Worm (Caenorhabditis elegans) whole organism, late embryonic: ENCODE measurements around the gene K09E9.1.

ENCODE experiments used
- F13H6.1 ChIP-seq: sonication (generic microtip); optimal IDR thresholded peaks from 2 replicates; lab custom pipeline; 2016; ENCODE audit warnings: missing genetic modification characterization, missing compliant biosample characterization
- T23F11.4 ChIP-seq: fragments of 200-800 bp; sonication (Bioruptor generic); optimal IDR thresholded peaks from 2 replicates; lab custom pipeline; 2018; ENCODE audit warnings: mild to moderate bottlenecking, missing genetic modification characterization, missing compliant biosample characterization
- ahr-1 ChIP-seq: sonication (generic microtip); optimal IDR thresholded peaks from 2 replicates; lab custom pipeline; 2016; ENCODE audit warnings: missing genetic modification characterization, missing compliant biosample characterization
- ama-1 ChIP-seq: fragments of 150-350 bp; optimal IDR thresholded peaks from 2 replicates; lab custom pipeline; 2014
- ceh-14 ChIP-seq: sonication (generic microtip); optimal IDR thresholded peaks from 2 replicates; lab custom pipeline; 2016; ENCODE audit warnings: missing genotype, missing genetic modification characterization, missing compliant biosample characterization
- ceh-19 ChIP-seq: fragments of 200-800 bp; sonication (Bioruptor generic); optimal IDR thresholded peaks from 2 replicates; lab custom pipeline; 2018; ENCODE audit warnings: mild to moderate bottlenecking, missing genetic modification characterization, missing compliant biosample characterization
- ceh-24 ChIP-seq: sonication (generic microtip); optimal IDR thresholded peaks from 2 replicates; lab custom pipeline; 2016; ENCODE audit warnings: mild to moderate bottlenecking, missing genetic modification characterization, missing compliant biosample characterization
- ceh-31 ChIP-seq: sonication (generic microtip); optimal IDR thresholded peaks from 2 replicates; lab custom pipeline; 2016; ENCODE audit warnings: missing genetic modification characterization, missing compliant biosample characterization
- ceh-6 ChIP-seq: fragments of 200-800 bp; sonication (Bioruptor generic); optimal IDR thresholded peaks from 2 replicates; lab custom pipeline; 2018; ENCODE audit warnings: mild to moderate bottlenecking, missing genetic modification characterization, missing compliant biosample characterization
- che-1 ChIP-seq: sonication (generic microtip); optimal IDR thresholded peaks from 2 replicates; lab custom pipeline; 2016; ENCODE audit warnings: mild to moderate bottlenecking, missing genetic modification characterization, missing compliant biosample characterization
- dmd-4 ChIP-seq: sonication (generic microtip); optimal IDR thresholded peaks from 2 replicates; lab custom pipeline; 2016; ENCODE audit warnings: borderline replicate concordance, missing genetic modification characterization, missing compliant biosample characterization
- elt-4 ChIP-seq: sonication (generic microtip); optimal IDR thresholded peaks from 2 replicates; lab custom pipeline; 2016; ENCODE audit warnings: missing genetic modification characterization, missing compliant biosample characterization
- ets-4 ChIP-seq: sonication (generic microtip); optimal IDR thresholded peaks from 2 replicates; lab custom pipeline; 2016; ENCODE audit warnings: missing genetic modification characterization, missing compliant biosample characterization
- eyg-1 ChIP-seq: sonication (generic microtip); optimal IDR thresholded peaks from 2 replicates; lab custom pipeline; 2016; ENCODE audit warnings: missing genotype, missing genetic modification characterization, missing compliant biosample characterization
- fax-1 ChIP-seq: sonication (generic microtip); optimal IDR thresholded peaks from 2 replicates; lab custom pipeline; 2016; ENCODE audit warnings: missing genotype, missing genetic modification characterization, missing compliant biosample characterization
- fkh-10 ChIP-seq: fragments of 150-350 bp; optimal IDR thresholded peaks from 2 replicates; lab custom pipeline; 2014; ENCODE audit warnings: missing biosample characterization, missing genetic modification reagents, missing genetic modification characterization
- hlh-13 ChIP-seq: fragments of 200-800 bp; sonication (Bioruptor generic); optimal IDR thresholded peaks from 2 replicates; lab custom pipeline; 2018; ENCODE audit warnings: mild to moderate bottlenecking, missing genetic modification characterization, missing compliant biosample characterization
- hlh-15 ChIP-seq: sonication (generic microtip); optimal IDR thresholded peaks from 2 replicates; lab custom pipeline; 2016; ENCODE audit warnings: missing genetic modification characterization, missing compliant biosample characterization
- lim-6 ChIP-seq: sonication (generic microtip); optimal IDR thresholded peaks from 2 replicates; lab custom pipeline; 2016; ENCODE audit warnings: missing genetic modification characterization, missing compliant biosample characterization
- lin-11 ChIP-seq: fragments of 200-800 bp; sonication (Bioruptor generic); optimal IDR thresholded peaks from 2 replicates; lab custom pipeline; 2018; ENCODE audit warnings: mild to moderate bottlenecking, missing genetic modification characterization, missing compliant biosample characterization
- madf-2 ChIP-seq: sonication (generic microtip); optimal IDR thresholded peaks from 2 replicates; lab custom pipeline; 2017; ENCODE audit warnings: missing genetic modification characterization, missing compliant biosample characterization
- nfya-1 ChIP-seq: sonication (generic microtip); optimal IDR thresholded peaks from 2 replicates; lab custom pipeline; 2017; ENCODE audit warnings: missing genetic modification characterization, mild to moderate bottlenecking, missing compliant biosample characterization, antibody characterized with exemption, moderate library complexity
- npax-4 ChIP-seq: sonication (generic microtip); optimal IDR thresholded peaks from 2 replicates; lab custom pipeline; 2016; ENCODE audit warnings: missing genetic modification characterization, missing compliant biosample characterization
- pha-2 ChIP-seq: sonication (generic microtip); optimal IDR thresholded peaks from 2 replicates; lab custom pipeline; 2017; ENCODE audit warnings: mild to moderate bottlenecking, missing genetic modification characterization, missing compliant biosample characterization
- pha-4 ChIP-seq: fragments of 150-350 bp; optimal IDR thresholded peaks from 2 replicates; lab custom pipeline; 2018; ENCODE audit warnings: missing biosample characterization, missing genetic modification reagents, missing genetic modification characterization
- sdc-2 ChIP-seq: sonication (generic microtip); optimal IDR thresholded peaks from 2 replicates; lab custom pipeline; 2016; ENCODE audit warnings: missing genotype, missing genetic modification characterization, missing compliant biosample characterization
- sox-2 ChIP-seq: fragments of 200-800 bp; sonication (Bioruptor generic); IDR thresholded peaks from 2 replicates; pipeline ENCODE4 v1.3.6; 2022; ENCODE audit warnings: missing genetic modification reagents, missing genetic modification characterization, missing compliant biosample characterization
- sox-4 ChIP-seq: sonication (generic microtip); optimal IDR thresholded peaks from 2 replicates; lab custom pipeline; 2017; ENCODE audit warnings: mild to moderate bottlenecking, missing genetic modification characterization, inconsistent platforms, missing compliant biosample characterization
- syd-9 ChIP-seq: sonication (generic microtip); optimal IDR thresholded peaks from 2 replicates; lab custom pipeline; 2016; ENCODE audit warnings: mild to moderate bottlenecking, missing genetic modification characterization, moderate library complexity, missing compliant biosample characterization
- tbx-2 ChIP-seq: sonication (generic microtip); optimal IDR thresholded peaks from 2 replicates; lab custom pipeline; 2016; ENCODE audit warnings: missing genetic modification characterization, missing compliant biosample characterization
- tbx-7 ChIP-seq: sonication (generic microtip); optimal IDR thresholded peaks from 2 replicates; lab custom pipeline; 2016; ENCODE audit warnings: missing genotype, missing genetic modification characterization, missing compliant biosample characterization
- ttx-3 ChIP-seq: sonication (generic microtip); optimal IDR thresholded peaks from 2 replicates; lab custom pipeline; 2016; ENCODE audit warnings: missing genetic modification reagents, missing genetic modification characterization, missing compliant biosample characterization
- unc-42 ChIP-seq: sonication (generic microtip); optimal IDR thresholded peaks from 2 replicates; lab custom pipeline; 2016; ENCODE audit warnings: missing genotype, missing genetic modification characterization, missing compliant biosample characterization
- unc-55 ChIP-seq: sonication (generic microtip); optimal IDR thresholded peaks from 2 replicates; lab custom pipeline; 2017; ENCODE audit warnings: missing biosample characterization, missing genetic modification reagents, missing genetic modification characterization

Gene K09E9.1

DNA sequence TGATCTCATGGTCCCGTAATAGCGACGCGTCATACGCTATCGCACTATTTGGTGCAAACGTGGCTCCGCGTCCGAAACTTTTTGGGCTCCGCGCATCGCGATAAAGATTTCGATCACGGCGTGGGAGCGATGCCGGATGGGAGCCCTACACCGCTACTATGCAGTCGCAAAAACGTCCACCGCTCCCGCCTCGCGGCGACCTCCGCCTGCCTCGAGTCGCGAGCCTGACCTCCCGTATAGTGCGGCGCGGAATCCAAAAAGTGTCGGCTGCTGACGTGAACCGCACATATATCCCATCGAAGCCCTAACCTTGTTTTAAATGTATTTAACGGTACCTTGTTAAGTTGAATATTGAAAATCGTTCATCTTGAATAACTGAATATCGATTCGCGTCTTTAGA, 30.1 kb downstream of the K09E9.1 start:
- TF ChIP-seq ama-1 (lab: Kevin White, UChicago) (no peak), hlh-15 (tag; lab: Kevin White, UChicago) (no peak), fax-1 (no peak), T23F11.4 (GFP tag; lab: Kevin White, UChicago) (no peak), che-1 (no peak), elt-4 (tag; lab: Kevin White, UChicago) (no peak)

- no peak for TF ChIP-seq nfya-1 (tag; lab: Kevin White, UChicago)
Observed at ce11 chrX:15650919-15651420, 30.7 kb downstream of the K09E9.1 start, which contains the start of gene F59D12.3. TSS of gene F59D12.3 (minus strand) at chrX:15650969.

- TF ChIP-seq ceh-31 (tag; lab: Kevin White, UChicago) = peak; percentile 21
- TF ChIP-seq ceh-14 = peak; percentile 11
- TF ChIP-seq unc-42 (tag; lab: Kevin White, UChicago) = peak; percentile 64
- no peak for TF ChIP-seq unc-55 (GFP tag; lab: Kevin White, UChicago)
Observed at ce11 chrX:15653196-15653595, 32.9 kb downstream of the K09E9.1 start.

ce11 chrX:15654969-15655368, 34.7 kb downstream of the K09E9.1 start:
- TF ChIP-seq che-1 = no peak
- TF ChIP-seq lim-6 (tag; lab: Kevin White, UChicago) = no peak
- peak; percentile 68 for TF ChIP-seq sdc-2 (tag; lab: Kevin White, UChicago)
- no peak for TF ChIP-seq pha-2 (tag; lab: Kevin White, UChicago)
- no peak for TF ChIP-seq ceh-6 (GFP tag; lab: Kevin White, UChicago)
- no peak for TF ChIP-seq unc-55 (GFP tag; lab: Kevin White, UChicago)
- no peak for TF ChIP-seq npax-4 (tag; lab: Kevin White, UChicago)

ce11 chrX:15655623-15656022, 35.3 kb downstream of the K09E9.1 start:
- TF ChIP-seq ceh-24 (tag; lab: Kevin White, UChicago) (no peak), sox-4 (no peak), syd-9 (tag; lab: Kevin White, UChicago) (no peak), elt-4 (tag; lab: Kevin White, UChicago) (no peak), sox-2 (GFP tag; lab: Robert Waterston, UW) (no peak), ceh-31 (tag; lab: Kevin White, UChicago) (no peak), unc-42 (tag; lab: Kevin White, UChicago) (no peak)

DNA sequence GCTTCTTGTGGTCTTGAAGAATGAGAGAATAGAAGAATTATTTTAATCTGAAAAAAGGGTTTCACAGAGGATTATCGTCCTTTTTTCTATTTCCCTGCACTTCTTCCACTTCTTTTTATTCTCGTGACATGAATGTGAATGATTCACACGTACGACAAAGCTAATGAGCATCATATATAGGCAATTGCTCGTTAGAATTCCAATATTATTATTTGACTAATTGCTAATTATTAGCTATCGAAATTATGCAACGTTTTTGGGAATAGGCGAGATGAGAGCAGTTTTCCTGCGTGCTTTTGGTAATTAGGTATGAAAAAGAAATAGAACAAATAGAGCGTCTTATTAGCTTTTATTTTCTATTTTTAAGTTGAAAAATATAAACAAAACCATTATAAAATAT, 37.5 kb downstream of the K09E9.1 start:
- TF ChIP-seq fkh-10 (GFP tag; lab: Kevin White, UChicago) (no peak), pha-4 (no peak), F13H6.1 (no peak), ttx-3 (tag; lab: Kevin White, UChicago) (no peak), eyg-1 (tag; lab: Kevin White, UChicago) (no peak), lin-11 (no peak), hlh-13 (GFP tag; lab: Kevin White, UChicago) (no peak), dmd-4 (tag; lab: Kevin White, UChicago) (no peak), ahr-1 (tag; lab: Kevin White, UChicago) (no peak), ceh-19 (no peak), ets-4 (tag; lab: Kevin White, UChicago) (no peak), che-1 (no peak), T23F11.4 (GFP tag; lab: Kevin White, UChicago) (no peak), tbx-2 (tag; lab: Kevin White, UChicago) (no peak), madf-2 (tag; lab: Kevin White, UChicago) (no peak), tbx-7 (tag; lab: Kevin White, UChicago) (no peak), ama-1 (lab: Kevin White, UChicago) (no peak)
